Fruit fly (Drosophila melanogaster) whole organism, embryonic: Measurements from ENCODE around the gene CG43163.

Source experiments
- Adf1 ChIP-seq: fragments of 200-800 bp; sonication (Bioruptor generic); IDR thresholded peaks from 2 replicates; pipeline ENCODE4 v1.3.6; 2022; ENCODE audit warnings: missing biosample characterization, missing genetic modification characterization
- Bdp1 ChIP-seq: fragments of 200-800 bp; sonication (Bioruptor generic); optimal IDR thresholded peaks from 3 replicates; lab custom pipeline; 2016; ENCODE audit warnings: missing biosample characterization, missing genetic modification characterization
- CG10431 ChIP-seq: fragments of 200-800 bp; sonication (Bioruptor generic); optimal IDR thresholded peaks from 3 replicates; lab custom pipeline; 2018; ENCODE audit warnings: missing biosample characterization, mild to moderate bottlenecking, missing genetic modification characterization
- CG13894 ChIP-seq: fragments of 200-800 bp; sonication (Bioruptor generic); optimal IDR thresholded peaks from 3 replicates; lab custom pipeline; 2018; ENCODE audit warnings: missing biosample characterization, mild to moderate bottlenecking, missing genetic modification characterization, moderate library complexity
- CG1529 ChIP-seq: fragments of 200-800 bp; sonication (Bioruptor generic); optimal IDR thresholded peaks from 3 replicates; lab custom pipeline; 2018; ENCODE audit warnings: missing biosample characterization, missing genetic modification characterization
- CG1647 ChIP-seq: fragments of 200-800 bp; sonication (Bioruptor generic); optimal IDR thresholded peaks from 3 replicates; lab custom pipeline; 2016; ENCODE audit warnings: missing biosample characterization, missing genetic modification characterization
- CG17568 ChIP-seq: fragments of 200-800 bp; sonication (Bioruptor generic); optimal IDR thresholded peaks from 2 replicates; lab custom pipeline; 2018; ENCODE audit warnings: missing biosample characterization, mild to moderate bottlenecking, missing genetic modification characterization, moderate library complexity
- CG18599 ChIP-seq: fragments of 200-800 bp; sonication (Bioruptor generic); optimal IDR thresholded peaks from 3 replicates; lab custom pipeline; 2017; ENCODE audit warnings: missing biosample characterization, missing genetic modification characterization, mild to moderate bottlenecking, moderate library complexity, missing genetic modification reagents
- CG18619 ChIP-seq: fragments of 200-800 bp; sonication (Bioruptor generic); optimal IDR thresholded peaks from 3 replicates; lab custom pipeline; 2017; ENCODE audit warnings: missing biosample characterization, mild to moderate bottlenecking, missing genetic modification characterization
- CG32767 ChIP-seq: fragments of 200-800 bp; sonication (Bioruptor generic); IDR thresholded peaks from 2 replicates; pipeline ENCODE4 v1.3.6; 2022; ENCODE audit warnings: missing biosample characterization, missing genetic modification characterization
- CG4282 ChIP-seq: fragments of 200-800 bp; sonication (Bioruptor generic); optimal IDR thresholded peaks from 2 replicates; lab custom pipeline; 2016; ENCODE audit warnings: missing biosample characterization, missing genetic modification characterization
- CG6654 ChIP-seq: fragments of 200-800 bp; sonication (Bioruptor generic); optimal IDR thresholded peaks from 2 replicates; lab custom pipeline; 2017; ENCODE audit warnings: missing biosample characterization, mild to moderate bottlenecking, missing genetic modification characterization
- CG6765 ChIP-seq: fragments of 200-800 bp; sonication (Bioruptor generic); optimal IDR thresholded peaks from 3 replicates; lab custom pipeline; 2017; ENCODE audit warnings: missing biosample characterization, mild to moderate bottlenecking, missing genetic modification characterization
- CG7786 ChIP-seq: fragments of 200-800 bp; sonication (Bioruptor generic); optimal IDR thresholded peaks from 2 replicates; lab custom pipeline; 2016; ENCODE audit warnings: missing biosample characterization, missing genetic modification characterization
- CG8281 ChIP-seq: fragments of 200-800 bp; sonication (Bioruptor generic); optimal IDR thresholded peaks from 2 replicates; lab custom pipeline; 2018; ENCODE audit warnings: missing biosample characterization, mild to moderate bottlenecking, missing genetic modification characterization, moderate library complexity
- CG9876 ChIP-seq: fragments of 200-800 bp; sonication (Bioruptor generic); optimal IDR thresholded peaks from 2 replicates; lab custom pipeline; 2016; ENCODE audit warnings: missing biosample characterization, missing genetic modification characterization
- Deaf1 ChIP-seq: fragments of 200-800 bp; optimal IDR thresholded peaks from 3 replicates; lab custom pipeline; 2019; ENCODE audit warnings: missing biosample characterization, mild to moderate bottlenecking, missing genetic modification characterization, moderate library complexity
- Dip2 ChIP-seq: fragments of 200-800 bp; sonication (Bioruptor generic); IDR thresholded peaks from 2 replicates; pipeline ENCODE4 v1.3.6; 2022; ENCODE audit warnings: missing biosample characterization, missing genetic modification characterization
- Hr3 ChIP-seq: fragments of 200-800 bp; sonication (Bioruptor generic); optimal IDR thresholded peaks from 3 replicates; lab custom pipeline; 2016; ENCODE audit warnings: missing biosample characterization, missing genetic modification characterization
- Hsf ChIP-seq: fragments of 200-800 bp; sonication (Bioruptor generic); optimal IDR thresholded peaks from 3 replicates; lab custom pipeline; 2016; ENCODE audit warnings: missing biosample characterization, missing genetic modification characterization
- Med ChIP-seq: fragments of 200-800 bp; sonication (Bioruptor generic); peaks from one replicate; lab custom pipeline; 2016; ENCODE audit warnings: missing biosample characterization, missing genetic modification characterization, mild to moderate bottlenecking, inconsistent platforms, moderate library complexity
- Mes4 ChIP-seq: fragments of 200-800 bp; sonication (Bioruptor generic); optimal IDR thresholded peaks from 2 replicates; lab custom pipeline; 2016; ENCODE audit warnings: missing biosample characterization, missing genetic modification characterization
- Myb ChIP-seq: fragments of 200-800 bp; sonication (Bioruptor generic); optimal IDR thresholded peaks from 2 replicates; lab custom pipeline; 2016; ENCODE audit warnings: missing biosample characterization, missing genetic modification characterization
- NFAT ChIP-seq: fragments of 200-800 bp; sonication (Bioruptor generic); IDR thresholded peaks from 2 replicates; pipeline ENCODE4 v1.3.6; 2022; ENCODE audit warnings: missing biosample characterization, missing genetic modification characterization
- PHDP ChIP-seq: fragments of 200-800 bp; sonication (Bioruptor generic); optimal IDR thresholded peaks from 3 replicates; lab custom pipeline; 2018; ENCODE audit warnings: missing biosample characterization, mild to moderate bottlenecking, missing genetic modification characterization, moderate library complexity
- Poxn ChIP-seq: fragments of 200-800 bp; sonication (Bioruptor generic); IDR thresholded peaks from 2 replicates; pipeline ENCODE4 v1.3.6; 2022; ENCODE audit warnings: missing biosample characterization, missing genetic modification characterization
- Rx ChIP-seq: fragments of 200-800 bp; sonication (Bioruptor generic); IDR thresholded peaks from 2 replicates; pipeline ENCODE4 v1.3.6; 2022; ENCODE audit warnings: missing biosample characterization, missing genetic modification characterization
- Sin3A ChIP-seq: fragments of >200 bp; optimal IDR thresholded peaks from 2 replicates; lab custom pipeline; 2018
- Six4 ChIP-seq: fragments of 200-800 bp; sonication (Bioruptor generic); optimal IDR thresholded peaks from 2 replicates; lab custom pipeline; 2016; ENCODE audit warnings: missing biosample characterization, missing genetic modification characterization
- Spps ChIP-seq: fragments of 200-800 bp; sonication (Bioruptor generic); optimal IDR thresholded peaks from 2 replicates; lab custom pipeline; 2018; ENCODE audit warnings: missing biosample characterization, mild to moderate bottlenecking, missing genetic modification characterization
- Sry-δ ChIP-seq: fragments of 200-800 bp; sonication (Bioruptor generic); optimal IDR thresholded peaks from 2 replicates; lab custom pipeline; 2016; ENCODE audit warnings: missing biosample characterization, missing genetic modification characterization
- az2 ChIP-seq: fragments of 200-800 bp; sonication (Bioruptor generic); optimal IDR thresholded peaks from 3 replicates; lab custom pipeline; 2016; ENCODE audit warnings: missing biosample characterization, missing genetic modification characterization
- bsh ChIP-seq, 2 experiments: fragments of 200-800 bp; sonication (Bioruptor generic); optimal IDR thresholded peaks; 2 replicates each; lab custom pipeline; 2017 to 2018; ENCODE audit warnings: mild to moderate bottlenecking in 2 of 2, missing biosample characterization in 2 of 2, missing genetic modification characterization in 2 of 2, moderate library complexity in 1 of 2
- cg ChIP-seq: fragments of 200-800 bp; sonication (Bioruptor generic); optimal IDR thresholded peaks from 3 replicates; lab custom pipeline; 2019; ENCODE audit warnings: missing biosample characterization, mild to moderate bottlenecking, missing genetic modification characterization, moderate library complexity
- corto ChIP-seq: fragments of 200-800 bp; sonication (Bioruptor generic); optimal IDR thresholded peaks from 2 replicates; lab custom pipeline; 2016; ENCODE audit warnings: missing biosample characterization, mild to moderate bottlenecking, missing genetic modification characterization, moderate library complexity
- crol ChIP-seq: fragments of 200-800 bp; sonication (Bioruptor generic); IDR thresholded peaks from 2 replicates; pipeline ENCODE4 v1.3.6; 2022; ENCODE audit warnings: missing biosample characterization, missing genetic modification characterization
- ewg ChIP-seq: fragments of 200-800 bp; sonication (Bioruptor generic); optimal IDR thresholded peaks from 3 replicates; lab custom pipeline; 2017; ENCODE audit warnings: mild to moderate bottlenecking, missing biosample characterization, missing genetic modification reagents, missing genetic modification characterization
- gcm2 ChIP-seq: fragments of 200-800 bp; sonication (Bioruptor generic); optimal IDR thresholded peaks from 2 replicates; lab custom pipeline; 2016; ENCODE audit warnings: missing biosample characterization, missing genetic modification characterization
- jing ChIP-seq: fragments of 200-800 bp; sonication (Bioruptor generic); optimal IDR thresholded peaks from 2 replicates; lab custom pipeline; 2018; ENCODE audit warnings: missing biosample characterization, mild to moderate bottlenecking, missing genetic modification characterization
- jumu ChIP-seq: fragments of 200-800 bp; sonication (Bioruptor generic); optimal IDR thresholded peaks from 3 replicates; lab custom pipeline; 2016; ENCODE audit warnings: missing biosample characterization, missing genetic modification characterization
- kah ChIP-seq: fragments of 200-800 bp; sonication (Bioruptor generic); optimal IDR thresholded peaks from 2 replicates; lab custom pipeline; 2018; ENCODE audit warnings: missing biosample characterization, mild to moderate bottlenecking, missing genetic modification characterization
- pnt ChIP-seq: fragments of 200-800 bp; sonication (Bioruptor generic); optimal IDR thresholded peaks from 3 replicates; lab custom pipeline; 2016; ENCODE audit warnings: missing biosample characterization, missing genetic modification characterization
- pum ChIP-seq: fragments of 200-800 bp; sonication (Bioruptor generic); optimal IDR thresholded peaks from 2 replicates; lab custom pipeline; 2016; ENCODE audit warnings: missing biosample characterization, missing genetic modification characterization
- pzg ChIP-seq: fragments of 200-800 bp; sonication (Bioruptor generic); optimal IDR thresholded peaks from 3 replicates; lab custom pipeline; 2018; ENCODE audit warnings: missing biosample characterization, mild to moderate bottlenecking, missing genetic modification characterization, moderate library complexity
- sens ChIP-seq: fragments of 200-800 bp; sonication (Bioruptor generic); peaks from one replicate; lab custom pipeline; 2016; ENCODE audit warnings: missing biosample characterization, missing genetic modification characterization
- seq ChIP-seq: fragments of 200-800 bp; sonication (Bioruptor generic); IDR thresholded peaks from 2 replicates; pipeline ENCODE4 v1.3.6; 2022; ENCODE audit warnings: missing biosample characterization, missing genetic modification characterization
- sob ChIP-seq: fragments of 200-800 bp; sonication (Bioruptor generic); IDR thresholded peaks from 2 replicates; pipeline ENCODE4 v1.3.6; 2022; ENCODE audit warnings: missing biosample characterization, missing genetic modification characterization
- sr ChIP-seq: fragments of 200-800 bp; sonication (Bioruptor generic); IDR thresholded peaks from 3 replicates; pipeline ENCODE4 v1.3.6; 2022; ENCODE audit warnings: missing biosample characterization, missing genetic modification characterization
- ssp ChIP-seq: fragments of 200-800 bp; sonication (Bioruptor generic); IDR thresholded peaks from 2 replicates; pipeline ENCODE4 v1.3.6; 2022; ENCODE audit warnings: missing biosample characterization, missing genetic modification characterization
- tll ChIP-seq, 2 experiments: fragments of 200-800 bp in 1 of 2; fragments of >200 bp in 1 of 2; sonication (Bioruptor generic) in 1 of 2; optimal IDR thresholded peaks; 2 replicates each; lab custom pipeline; 2017 to 2019; ENCODE audit warnings: missing biosample characterization in 2 of 2, missing genetic modification characterization in 2 of 2, mild to moderate bottlenecking in 1 of 2, moderate library complexity in 1 of 2
- trem ChIP-seq: fragments of 200-800 bp; optimal IDR thresholded peaks from 3 replicates; lab custom pipeline; 2019; ENCODE audit warnings: missing biosample characterization, mild to moderate bottlenecking, missing genetic modification characterization, moderate library complexity
- vvl ChIP-seq: fragments of 200-800 bp; sonication (Bioruptor generic); IDR thresholded peaks from 2 replicates; pipeline ENCODE4 v1.3.6; 2022; ENCODE audit warnings: missing biosample characterization, missing genetic modification characterization
- zf30C ChIP-seq: fragments of 200-800 bp; sonication (Bioruptor generic); optimal IDR thresholded peaks from 3 replicates; lab custom pipeline; 2018; ENCODE audit warnings: missing biosample characterization, mild to moderate bottlenecking, missing genetic modification characterization

The CG43163 gene

DNA sequence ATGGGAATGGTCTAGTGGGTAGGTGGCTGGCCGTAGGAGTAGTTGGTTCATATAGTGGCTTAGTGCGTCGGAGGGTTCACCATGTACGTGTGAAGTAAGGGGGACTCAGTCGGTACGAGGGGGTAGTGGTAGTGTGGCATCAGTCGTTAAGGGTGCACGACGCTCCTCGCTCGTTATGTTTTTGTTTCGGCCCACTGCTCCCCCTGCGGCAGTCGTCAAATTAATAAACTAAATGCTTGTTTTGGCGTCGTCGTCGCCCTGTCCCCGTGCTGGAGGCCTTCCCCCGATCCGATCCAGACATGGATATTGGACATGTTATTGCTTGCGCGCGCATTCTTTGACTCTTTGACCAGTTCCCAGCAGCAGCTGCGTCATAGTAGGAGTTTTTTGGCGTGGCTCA lies 6.3 kb upstream of the CG43163 start (continued):
- TF ChIP-seq Spps (tag; lab: Kevin White, UChicago): no peak
- 0 out of 2 replicates have a peak, but pooled peaks have one; percentile 31 for TF ChIP-seq seq
- no peak for TF ChIP-seq CG32767 (GFP tag; lab: Robert Waterston, UW)
- no peak for TF ChIP-seq bsh (GFP tag; optimal IDR thresholded peaks at IDR 0.05; lab: Kevin White, UChicago)
- no peak for TF ChIP-seq PHDP
- peak; percentile 52 for TF ChIP-seq CG13894 (tag; lab: Kevin White, UChicago)
- TF ChIP-seq sens: no peak
- peak; percentile 28 for TF ChIP-seq CG10431
- no peak for TF ChIP-seq trem
- TF ChIP-seq kah: no peak
- no peak for TF ChIP-seq Poxn (GFP tag; lab: Robert Waterston, UW)
- no peak for TF ChIP-seq az2 (GFP tag; lab: Kevin White, UChicago)
- TF ChIP-seq corto: no peak
- no peak for TF ChIP-seq Hsf
- TF ChIP-seq zf30C: no peak
- no peak for TF ChIP-seq Sry-δ (GFP tag; lab: Kevin White, UChicago)
- TF ChIP-seq Sin3A (lab: Kevin White, UChicago): no peak
- TF ChIP-seq CG4282 (GFP tag; lab: Kevin White, UChicago): no peak
- TF ChIP-seq ewg (GFP tag; lab: Kevin White, UChicago): peak; percentile 40
- TF ChIP-seq Deaf1: peak; percentile 54
- no peak for TF ChIP-seq ssp (GFP tag; lab: Robert Waterston, UW)
- no peak for TF ChIP-seq CG17568 (GFP tag; lab: Kevin White, UChicago)
- no peak for TF ChIP-seq jumu (GFP tag; lab: Kevin White, UChicago)
- peak; percentile 72 for TF ChIP-seq Med (GFP tag; lab: Kevin White, UChicago)
- peak; percentile 16; the same call in 1 of the 2 replicates for TF ChIP-seq Adf1 (GFP tag; lab: Robert Waterston, UW)
- TF ChIP-seq sr: no peak
- TF ChIP-seq CG9876: no peak
- TF ChIP-seq Rx (GFP tag; lab: Robert Waterston, UW): no peak
- no peak for TF ChIP-seq CG6654 (GFP tag; lab: Kevin White, UChicago)
- no peak for TF ChIP-seq cg (GFP tag; lab: Kevin White, UChicago)
- no peak for TF ChIP-seq CG1647 (GFP tag; lab: Kevin White, UChicago)
- TF ChIP-seq gcm2 (GFP tag; lab: Kevin White, UChicago): no peak
- TF ChIP-seq pum: no peak
- TF ChIP-seq Myb (GFP tag; lab: Kevin White, UChicago): no peak
- peak; percentile 86 for TF ChIP-seq crol (GFP tag; lab: Robert Waterston, UW)
- TF ChIP-seq CG6765: peak; percentile 23
- peak; percentile 41 for TF ChIP-seq CG18599 (GFP tag; lab: Kevin White, UChicago)
- no peak for TF ChIP-seq Mes4 (GFP tag; lab: Kevin White, UChicago)
- TF ChIP-seq Hr3 (GFP tag; lab: Kevin White, UChicago): no peak
- no peak for TF ChIP-seq jing (GFP tag; lab: Kevin White, UChicago)
- TF ChIP-seq CG7786 (GFP tag; lab: Kevin White, UChicago): no peak
- TF ChIP-seq sob (GFP tag; lab: Robert Waterston, UW): no peak
- no peak for TF ChIP-seq vvl (GFP tag; lab: Robert Waterston, UW)
- no peak for TF ChIP-seq Six4 (GFP tag; lab: Kevin White, UChicago)
- no peak for TF ChIP-seq CG18619 (GFP tag; lab: Kevin White, UChicago)
- TF ChIP-seq Dip2 (GFP tag; lab: Robert Waterston, UW): no peak
- no peak for TF ChIP-seq NFAT (GFP tag; lab: Robert Waterston, UW)
- TF ChIP-seq Bdp1 (GFP tag; lab: Kevin White, UChicago): no peak
- TF ChIP-seq pzg (GFP tag; lab: Kevin White, UChicago): peak; percentile 7
- TF ChIP-seq tll (GFP tag; optimal IDR thresholded peaks at IDR 0.05; lab: Kevin White, UChicago): no peak
- no peak for TF ChIP-seq CG8281 (tag; lab: Kevin White, UChicago)
- no peak for TF ChIP-seq pnt (GFP tag; lab: Kevin White, UChicago)
- TF ChIP-seq CG1529 (GFP tag; lab: Kevin White, UChicago): no peak
